Worm (Caenorhabditis elegans) whole organism, late embryonic: Measurements from ENCODE around the gene cdc-48.2.

Source experiments
- K02D7.2 ChIP-seq: sonication (generic microtip); optimal IDR thresholded peaks from 2 replicates; lab custom pipeline; 2017; ENCODE audit warnings: mild to moderate bottlenecking, missing genetic modification characterization, missing compliant biosample characterization
- ama-1 ChIP-seq: fragments of 150-350 bp; optimal IDR thresholded peaks from 2 replicates; lab custom pipeline; 2014
- ceh-22 ChIP-seq: sonication (generic microtip); optimal IDR thresholded peaks from 2 replicates; lab custom pipeline; 2017; ENCODE audit warnings: missing biosample characterization, missing genetic modification characterization
- che-1 ChIP-seq: sonication (generic microtip); optimal IDR thresholded peaks from 2 replicates; lab custom pipeline; 2016; ENCODE audit warnings: mild to moderate bottlenecking, missing genetic modification characterization, missing compliant biosample characterization
- hlh-13 ChIP-seq: fragments of 200-800 bp; sonication (Bioruptor generic); optimal IDR thresholded peaks from 2 replicates; lab custom pipeline; 2018; ENCODE audit warnings: mild to moderate bottlenecking, missing genetic modification characterization, missing compliant biosample characterization
- lin-11 ChIP-seq: fragments of 200-800 bp; sonication (Bioruptor generic); optimal IDR thresholded peaks from 2 replicates; lab custom pipeline; 2018; ENCODE audit warnings: mild to moderate bottlenecking, missing genetic modification characterization, missing compliant biosample characterization
- nfya-1 ChIP-seq: sonication (generic microtip); optimal IDR thresholded peaks from 2 replicates; lab custom pipeline; 2017; ENCODE audit warnings: missing genetic modification characterization, mild to moderate bottlenecking, missing compliant biosample characterization, antibody characterized with exemption, moderate library complexity
- pag-3 ChIP-seq: sonication (generic microtip); optimal IDR thresholded peaks from 2 replicates; lab custom pipeline; 2016; ENCODE audit warnings: missing compliant biosample characterization, missing genetic modification characterization, borderline replicate concordance
- pha-2 ChIP-seq: sonication (generic microtip); optimal IDR thresholded peaks from 2 replicates; lab custom pipeline; 2017; ENCODE audit warnings: mild to moderate bottlenecking, missing genetic modification characterization, missing compliant biosample characterization
- ttx-3 ChIP-seq: sonication (generic microtip); optimal IDR thresholded peaks from 2 replicates; lab custom pipeline; 2016; ENCODE audit warnings: missing genetic modification reagents, missing genetic modification characterization, missing compliant biosample characterization
- zip-5 ChIP-seq: sonication (generic microtip); optimal IDR thresholded peaks from 2 replicates; lab custom pipeline; 2016; ENCODE audit warnings: missing genetic modification characterization, missing compliant biosample characterization

ce11 chrII:8135953-8136352 lies 2.3 kb upstream of the cdc-48.2 start:
- TF ChIP-seq nfya-1 (tag; lab: Kevin White, UChicago): no peak
- no peak for TF ChIP-seq lin-11 (tag; lab: Kevin White, UChicago)
- TF ChIP-seq hlh-13 (GFP tag; lab: Kevin White, UChicago): no peak
- TF ChIP-seq ama-1 (lab: Kevin White, UChicago): no peak
- no peak for TF ChIP-seq zip-5 (tag; lab: Kevin White, UChicago)
- TF ChIP-seq pag-3 (tag; lab: Kevin White, UChicago): no peak
- TF ChIP-seq K02D7.2 (tag; lab: Kevin White, UChicago): no peak
- no peak for TF ChIP-seq ceh-22
- no peak for TF ChIP-seq che-1 (tag; lab: Kevin White, UChicago)
- TF ChIP-seq ttx-3 (tag; lab: Kevin White, UChicago): no peak
- TF ChIP-seq pha-2 (tag; lab: Kevin White, UChicago): no peak
